Fruit fly (Drosophila melanogaster) whole organism, embryonic: Measurements from ENCODE around the gene CG10311.
A peak's percentile ranks its signal among the peaks of the same experiment; 100 is the strongest.

Experiments used
- Bdp1 ChIP-seq: fragments of 200-800 bp; sonication (Bioruptor generic); optimal IDR thresholded peaks from 3 replicates; lab custom pipeline; 2016; ENCODE audit warnings: missing biosample characterization, missing genetic modification characterization
- CG11560 ChIP-seq: fragments of 200-800 bp; sonication (Bioruptor generic); IDR thresholded peaks from 3 replicates; pipeline ENCODE4 v1.3.6; 2022; ENCODE audit warnings: missing biosample characterization, missing genetic modification characterization
- CG12071 ChIP-seq: fragments of 200-800 bp; sonication (Bioruptor generic); optimal IDR thresholded peaks from 3 replicates; lab custom pipeline; 2018; ENCODE audit warnings: missing biosample characterization, mild to moderate bottlenecking, missing genetic modification characterization
- CG12659 ChIP-seq: fragments of 200-800 bp; sonication (Bioruptor generic); optimal IDR thresholded peaks from 3 replicates; lab custom pipeline; 2017; ENCODE audit warnings: mild to moderate bottlenecking, missing biosample characterization, missing genetic modification reagents, missing genetic modification characterization
- CG1529 ChIP-seq: fragments of 200-800 bp; sonication (Bioruptor generic); optimal IDR thresholded peaks from 3 replicates; lab custom pipeline; 2018; ENCODE audit warnings: missing biosample characterization, missing genetic modification characterization
- CG18476 ChIP-seq: fragments of 200-800 bp; sonication (Bioruptor generic); optimal IDR thresholded peaks from 2 replicates; lab custom pipeline; 2016; ENCODE audit warnings: missing biosample characterization, mild to moderate bottlenecking, missing genetic modification characterization
- CG18599 ChIP-seq: fragments of 200-800 bp; sonication (Bioruptor generic); optimal IDR thresholded peaks from 3 replicates; lab custom pipeline; 2017; ENCODE audit warnings: missing biosample characterization, missing genetic modification characterization, mild to moderate bottlenecking, moderate library complexity, missing genetic modification reagents
- CG30431 ChIP-seq: fragments of 200-800 bp; sonication (Bioruptor generic); optimal IDR thresholded peaks from 2 replicates; lab custom pipeline; 2017; ENCODE audit warnings: missing biosample characterization, missing genetic modification characterization
- CG33557 ChIP-seq: fragments of 200-800 bp; sonication (Bioruptor generic); optimal IDR thresholded peaks from 2 replicates; lab custom pipeline; 2019; ENCODE audit warnings: missing biosample characterization, mild to moderate bottlenecking, missing genetic modification characterization, moderate library complexity
- CG3995 ChIP-seq: fragments of 200-800 bp; sonication (Bioruptor generic); optimal IDR thresholded peaks from 3 replicates; lab custom pipeline; 2016; ENCODE audit warnings: missing biosample characterization, missing genetic modification characterization
- CG43689 ChIP-seq: fragments of 200-800 bp; sonication (Bioruptor generic); IDR thresholded peaks from 2 replicates; pipeline ENCODE4 v1.3.6; 2022; ENCODE audit warnings: missing biosample characterization, missing genetic modification characterization
- CG6654 ChIP-seq: fragments of 200-800 bp; sonication (Bioruptor generic); optimal IDR thresholded peaks from 2 replicates; lab custom pipeline; 2017; ENCODE audit warnings: missing biosample characterization, mild to moderate bottlenecking, missing genetic modification characterization
- CG9215 ChIP-seq: fragments of 200-800 bp; sonication (Bioruptor generic); IDR thresholded peaks from 2 replicates; pipeline ENCODE4 v1.3.6; 2022; ENCODE audit warnings: missing biosample characterization, missing genetic modification characterization
- CG9609 ChIP-seq: fragments of 200-800 bp; sonication (Bioruptor generic); optimal IDR thresholded peaks from 3 replicates; lab custom pipeline; 2016; ENCODE audit warnings: missing biosample characterization, missing genetic modification characterization
- Dek ChIP-seq: fragments of 200-800 bp; sonication (Bioruptor generic); optimal IDR thresholded peaks from 3 replicates; lab custom pipeline; 2019; ENCODE audit warnings: missing biosample characterization, mild to moderate bottlenecking, missing genetic modification characterization, moderate library complexity
- Gsc ChIP-seq: fragments of 200-800 bp; sonication (Bioruptor generic); IDR thresholded peaks from 2 replicates; pipeline ENCODE4 v1.3.6; 2022; ENCODE audit warnings: missing biosample characterization, missing genetic modification characterization
- NK7.1 ChIP-seq: fragments of 200-800 bp; sonication (Bioruptor generic); optimal IDR thresholded peaks from 3 replicates; lab custom pipeline; 2016; ENCODE audit warnings: missing biosample characterization, missing genetic modification characterization
- YL-1 ChIP-seq: fragments of 200-800 bp; sonication (Bioruptor generic); optimal IDR thresholded peaks from 3 replicates; lab custom pipeline; 2017; ENCODE audit warnings: missing biosample characterization, mild to moderate bottlenecking, missing genetic modification characterization
- caup ChIP-seq: fragments of 200-800 bp; sonication (Bioruptor generic); optimal IDR thresholded peaks from 3 replicates; lab custom pipeline; 2017; ENCODE audit warnings: missing biosample characterization, mild to moderate bottlenecking, missing genetic modification characterization, moderate library complexity; ENCODE audit not compliant: severe bottlenecking
- ci ChIP-seq: fragments of 200-800 bp; sonication (Bioruptor generic); IDR thresholded peaks from 3 replicates; pipeline ENCODE4 v1.3.6; 2022; ENCODE audit warnings: missing biosample characterization, missing genetic modification characterization
- exex ChIP-seq: fragments of 200-800 bp; sonication (Bioruptor generic); optimal IDR thresholded peaks from 4 replicates; lab custom pipeline; 2018; ENCODE audit warnings: missing biosample characterization, mild to moderate bottlenecking, missing genetic modification characterization, moderate library complexity
- gfzf ChIP-seq: fragments of 200-800 bp; sonication (Bioruptor generic); optimal IDR thresholded peaks from 2 replicates; lab custom pipeline; 2016; ENCODE audit warnings: missing biosample characterization, mild to moderate bottlenecking, missing genetic modification characterization, moderate library complexity
- gsb-n ChIP-seq: fragments of 200-800 bp; sonication (Bioruptor generic); optimal IDR thresholded peaks from 3 replicates; lab custom pipeline; 2018; ENCODE audit warnings: missing biosample characterization, mild to moderate bottlenecking, missing genetic modification characterization
- lab ChIP-seq: fragments of 200-800 bp; sonication (Bioruptor generic); optimal IDR thresholded peaks from 3 replicates; lab custom pipeline; 2017; ENCODE audit warnings: missing biosample characterization, missing genetic modification characterization, mild to moderate bottlenecking, moderate library complexity, missing genetic modification reagents
- lbe ChIP-seq: fragments of 200-800 bp; sonication (Bioruptor generic); optimal IDR thresholded peaks from 2 replicates; lab custom pipeline; 2016; ENCODE audit warnings: missing biosample characterization, mild to moderate bottlenecking, missing genetic modification characterization
- nom ChIP-seq: fragments of 200-800 bp; sonication (Bioruptor generic); optimal IDR thresholded peaks from 2 replicates; lab custom pipeline; 2017; ENCODE audit warnings: missing biosample characterization, missing genetic modification characterization, mild to moderate bottlenecking, moderate library complexity, missing genetic modification reagents
- oc ChIP-seq: fragments of 200-800 bp; sonication (Bioruptor generic); optimal IDR thresholded peaks from 2 replicates; lab custom pipeline; 2018; ENCODE audit warnings: missing biosample characterization, mild to moderate bottlenecking, missing genetic modification characterization, moderate library complexity
- sens ChIP-seq: fragments of 200-800 bp; sonication (Bioruptor generic); peaks from one replicate; lab custom pipeline; 2016; ENCODE audit warnings: missing biosample characterization, missing genetic modification characterization
- tio ChIP-seq: fragments of 200-800 bp; sonication (Bioruptor generic); optimal IDR thresholded peaks from 2 replicates; lab custom pipeline; 2017; ENCODE audit warnings: missing biosample characterization, missing genetic modification characterization, inconsistent platforms

Gene CG10311

dm6 chr3R:16329797-16330196 lies 27.0 kb downstream of the CG10311 start (continued):
- no peak for TF ChIP-seq gfzf (GFP tag; lab: Kevin White, UChicago)
- no peak for TF ChIP-seq CG1529 (GFP tag; lab: Kevin White, UChicago)
- 0 out of 3 replicates have a peak, but pooled peaks have one; percentile 16 for TF ChIP-seq ci (GFP tag; lab: Robert Waterston, UW)
- TF ChIP-seq CG12071 (GFP tag; lab: Kevin White, UChicago), result no peak

dm6 chr3R:16327549-16327948 lies 29.3 kb downstream of the CG10311 start, which contains the start of gene CG17930:
TSS of gene CG17930 (plus strand) at chr3R:16327849.
- TF ChIP-seq tio (GFP tag; lab: Kevin White, UChicago), result no peak
- TF ChIP-seq CG3995 (GFP tag; lab: Kevin White, UChicago), result peak; percentile 8
- no peak for TF ChIP-seq CG18476 (GFP tag; lab: Kevin White, UChicago)
- peak; percentile 69 for TF ChIP-seq lab (GFP tag; lab: Kevin White, UChicago)
- no peak for TF ChIP-seq CG9215 (GFP tag; lab: Robert Waterston, UW)

- TF ChIP-seq YL-1 (GFP tag; lab: Kevin White, UChicago) (no peak), CG18599 (no peak)
Measured at dm6 chr3R:16325192-16325591, 31.6 kb downstream of the CG10311 start, which contains the start of gene CG17929. TSS of gene CG17929 (plus strand) at chr3R:16325492.

dm6 chr3R:16323093-16323492 lies 33.7 kb downstream of the CG10311 start, which contains the start of gene CG6901:
TSS of gene CG6901 (plus strand) at chr3R:16323415.
- TF ChIP-seq lab (GFP tag; lab: Kevin White, UChicago), result peak; percentile 76
- TF ChIP-seq CG9609 (GFP tag; lab: Kevin White, UChicago), result no peak
- TF ChIP-seq CG33557 (GFP tag; lab: Kevin White, UChicago), result no peak
- TF ChIP-seq gsb-n (tag; lab: Kevin White, UChicago), result no peak
- TF ChIP-seq CG43689, result no peak
- TF ChIP-seq sens (GFP tag; lab: Kevin White, UChicago), result peak; percentile 2
- no peak for TF ChIP-seq CG30431 (GFP tag; lab: Kevin White, UChicago)
- TF ChIP-seq CG11560 (tag; lab: Robert Waterston, UW), result no peak
- TF ChIP-seq exex (tag; lab: Kevin White, UChicago), result peak; percentile 51

- peak; percentile 9 for TF ChIP-seq sens (GFP tag; lab: Kevin White, UChicago)
- no peak for TF ChIP-seq NK7.1
- peak; percentile 56 for TF ChIP-seq Bdp1 (GFP tag; lab: Kevin White, UChicago)
- peak; percentile 37 for TF ChIP-seq CG18476 (GFP tag; lab: Kevin White, UChicago)
- no peak for TF ChIP-seq caup (GFP tag; lab: Kevin White, UChicago)
Measured at dm6 chr3R:16321538-16321937, 35.3 kb downstream of the CG10311 start, which contains the start of gene CG44044. TSS of gene CG44044 (plus strand) at chr3R:16321838.

- no peak for TF ChIP-seq CG12659 (GFP tag; lab: Kevin White, UChicago)
- TF ChIP-seq nom, result peak; percentile 7
- no peak for TF ChIP-seq oc (tag; lab: Kevin White, UChicago)
- TF ChIP-seq lbe (GFP tag; lab: Kevin White, UChicago), result peak; percentile 24
- TF ChIP-seq Dek (tag; lab: Kevin White, UChicago), result no peak
- no peak for TF ChIP-seq Gsc (GFP tag; lab: Robert Waterston, UW)
- TF ChIP-seq CG6654 (GFP tag; lab: Kevin White, UChicago), result no peak
Measured at dm6 chr3R:16316747-16317146, 40.1 kb downstream of the CG10311 start.
